Worm (Caenorhabditis elegans): ENCODE measurements around the gene cest-33.

cest-33 gene

ce11 chrV:6317928-6318327 lies 47.5 kb downstream of the cest-33 start:
- TF ChIP-seq aly-2 (tag; optimal IDR thresholded peaks at IDR 0.05) (no peak), ZK546.5 (tag; optimal IDR thresholded peaks at IDR 0.05) (no peak), sem-4 (tag; optimal IDR thresholded peaks at IDR 0.05) (peak; percentile 8), blmp-1 (tag; optimal IDR thresholded peaks at IDR 0.05; ENCODE audit: insufficient read depth) (peak; percentile 7), dmd-4 (tag; optimal IDR thresholded peaks at IDR 0.05) (no peak), F13H6.1 (tag; optimal IDR thresholded peaks at IDR 0.05) (no peak), ceh-16 (tag; optimal IDR thresholded peaks at IDR 0.05) (no peak), nhr-77 (tag; optimal IDR thresholded peaks at IDR 0.05) (no peak), sma-9 (GFP tag; optimal IDR thresholded peaks at IDR 0.05) (no peak), sma-9 (tag; optimal IDR thresholded peaks at IDR 0.05) (no peak), lin-13 (GFP tag; optimal IDR thresholded peaks at IDR 0.05) (no peak), nhr-25 (tag; optimal IDR thresholded peaks at IDR 0.05) (peak; percentile 11), ama-1 (optimal IDR thresholded peaks at IDR 0.05) (no peak), nhr-129 (tag; optimal IDR thresholded peaks at IDR 0.05) (no peak)

DNA sequence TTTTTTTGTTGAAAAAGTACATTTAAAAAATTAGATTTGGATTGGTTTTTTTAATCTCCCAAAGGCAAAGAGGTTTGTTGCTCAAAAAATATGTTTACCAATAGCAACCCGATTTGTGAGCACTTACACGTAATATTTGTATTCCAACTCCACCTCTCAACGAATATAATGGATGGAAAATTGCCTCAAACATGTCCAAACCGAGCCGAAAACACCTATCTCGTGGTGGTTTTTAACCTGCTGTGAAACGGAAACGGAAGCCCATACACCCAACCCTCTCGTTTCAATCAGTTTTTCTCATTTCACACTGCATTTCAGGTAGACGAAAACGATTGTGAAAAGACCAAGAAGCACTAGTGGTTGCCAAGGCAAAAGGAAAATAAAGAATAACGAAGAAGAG lies 48.8 kb downstream of the cest-33 start, which contains the start of gene cest-24:
Gene cest-24 (plus strand): TSS at position 301 of the 400 bp plus-strand sequence.
- TF ChIP-seq mbf-1 (tag; optimal IDR thresholded peaks at IDR 0.05) (no peak), gmeb-1 (tag; optimal IDR thresholded peaks at IDR 0.05) (no peak), lin-13 (GFP tag; optimal IDR thresholded peaks at IDR 0.05) (no peak), fos-1 (tag; optimal IDR thresholded peaks at IDR 0.05) (no peak), ZK546.5 (tag; optimal IDR thresholded peaks at IDR 0.05) (no peak), Y55F3AM.14 (GFP tag; optimal IDR thresholded peaks at IDR 0.05) (no peak), snpc-4 (tag; optimal IDR thresholded peaks at IDR 0.05) (no peak), skn-1 (tag; optimal IDR thresholded peaks at IDR 0.05) (no peak), egl-27 (tag; optimal IDR thresholded peaks at IDR 0.05) (no peak), ztf-11 (tag; optimal IDR thresholded peaks at IDR 0.05) (no peak), nhr-21 (tag; optimal IDR thresholded peaks at IDR 0.05) (no peak), ceh-16 (tag; optimal IDR thresholded peaks at IDR 0.05) (no peak), R02D3.7 (tag; optimal IDR thresholded peaks at IDR 0.05) (no peak), C34F6.9 (tag; optimal IDR thresholded peaks at IDR 0.05) (no peak), nhr-11 (tag; optimal IDR thresholded peaks at IDR 0.05) (no peak), nhr-23 (tag; optimal IDR thresholded peaks at IDR 0.05) (no peak)

All from whole organism, L2 larva.